Fruit fly (Drosophila melanogaster) whole organism, embryonic: ENCODE measurements around the gene lilli.

ENCODE experiments used
- Atf3 ChIP-seq: fragments of 200-800 bp; sonication (Bioruptor generic); optimal IDR thresholded peaks from 3 replicates; lab custom pipeline; 2016; ENCODE audit warnings: missing biosample characterization, missing genetic modification characterization
- Atf6 ChIP-seq: fragments of 200-800 bp; sonication (Bioruptor generic); IDR thresholded peaks from 2 replicates; pipeline ENCODE4 v1.3.6; 2022; ENCODE audit warnings: missing biosample characterization, missing genetic modification characterization
- Blimp-1 ChIP-seq: fragments of 200-800 bp; sonication (Bioruptor generic); optimal IDR thresholded peaks from 3 replicates; lab custom pipeline; 2018; ENCODE audit warnings: missing biosample characterization, missing genetic modification characterization, mild to moderate bottlenecking, moderate library complexity, missing genetic modification reagents
- CG11093 ChIP-seq: fragments of 200-800 bp; sonication (Bioruptor generic); IDR thresholded peaks from 3 replicates; pipeline ENCODE4 v1.3.6; 2022; ENCODE audit warnings: missing biosample characterization, missing genetic modification characterization
- CG11560 ChIP-seq: fragments of 200-800 bp; sonication (Bioruptor generic); IDR thresholded peaks from 3 replicates; pipeline ENCODE4 v1.3.6; 2022; ENCODE audit warnings: missing biosample characterization, missing genetic modification characterization
- CG12659 ChIP-seq: fragments of 200-800 bp; sonication (Bioruptor generic); optimal IDR thresholded peaks from 3 replicates; lab custom pipeline; 2017; ENCODE audit warnings: mild to moderate bottlenecking, missing biosample characterization, missing genetic modification reagents, missing genetic modification characterization
- CG12744 ChIP-seq: fragments of 200-800 bp; sonication (Bioruptor generic); optimal IDR thresholded peaks from 2 replicates; lab custom pipeline; 2016; ENCODE audit warnings: missing biosample characterization, missing genetic modification characterization
- CG13123 ChIP-seq: fragments of 200-800 bp; sonication (Bioruptor generic); optimal IDR thresholded peaks from 2 replicates; lab custom pipeline; 2016; ENCODE audit warnings: missing biosample characterization, missing genetic modification characterization
- CG15073 ChIP-seq: fragments of 200-800 bp; sonication (Bioruptor generic); optimal IDR thresholded peaks from 2 replicates; lab custom pipeline; 2016; ENCODE audit warnings: missing biosample characterization, missing genetic modification characterization
- CG17385 ChIP-seq: fragments of 200-800 bp; sonication (Bioruptor generic); optimal IDR thresholded peaks from 3 replicates; lab custom pipeline; 2018; ENCODE audit warnings: missing biosample characterization, mild to moderate bottlenecking, missing genetic modification characterization
- CG17568 ChIP-seq: fragments of 200-800 bp; sonication (Bioruptor generic); optimal IDR thresholded peaks from 2 replicates; lab custom pipeline; 2018; ENCODE audit warnings: missing biosample characterization, mild to moderate bottlenecking, missing genetic modification characterization, moderate library complexity
- CG18476 ChIP-seq: fragments of 200-800 bp; sonication (Bioruptor generic); optimal IDR thresholded peaks from 2 replicates; lab custom pipeline; 2016; ENCODE audit warnings: missing biosample characterization, mild to moderate bottlenecking, missing genetic modification characterization
- CG31224 ChIP-seq: fragments of 200-800 bp; sonication (Bioruptor generic); IDR thresholded peaks from 2 replicates; pipeline ENCODE4 v1.3.6; 2022; ENCODE audit warnings: missing biosample characterization, missing genetic modification characterization
- CG34376 ChIP-seq: fragments of 200-800 bp; sonication (Bioruptor generic); optimal IDR thresholded peaks from 2 replicates; lab custom pipeline; 2018; ENCODE audit warnings: missing biosample characterization, mild to moderate bottlenecking, missing genetic modification characterization
- CG4617 ChIP-seq: fragments of 200-800 bp; sonication (Bioruptor generic); optimal IDR thresholded peaks from 3 replicates; lab custom pipeline; 2016; ENCODE audit warnings: missing biosample characterization, missing genetic modification characterization, borderline replicate concordance
- CG5180 ChIP-seq: fragments of 200-800 bp; sonication (Bioruptor generic); optimal IDR thresholded peaks from 3 replicates; lab custom pipeline; 2017; ENCODE audit warnings: missing biosample characterization, missing genetic modification characterization, mild to moderate bottlenecking, moderate library complexity, missing genetic modification reagents
- CG7357 ChIP-seq: fragments of 200-800 bp; sonication (Bioruptor generic); IDR thresholded peaks from 3 replicates; pipeline ENCODE4 v1.3.6; 2022; ENCODE audit warnings: missing biosample characterization, missing genetic modification characterization
- CG7745 ChIP-seq: fragments of 200-800 bp; sonication (Bioruptor generic); optimal IDR thresholded peaks from 2 replicates; lab custom pipeline; 2018; ENCODE audit warnings: missing biosample characterization, mild to moderate bottlenecking, missing genetic modification characterization, moderate library complexity
- CG8089 ChIP-seq: fragments of 200-800 bp; sonication (Bioruptor generic); optimal IDR thresholded peaks from 3 replicates; lab custom pipeline; 2016; ENCODE audit warnings: missing biosample characterization, missing genetic modification characterization
- Dll ChIP-seq: fragments of 200-800 bp; sonication (Bioruptor generic); IDR thresholded peaks from 4 replicates; pipeline ENCODE4 v1.3.6; 2022; ENCODE audit warnings: missing biosample characterization, missing genetic modification characterization; ENCODE audit not compliant: partially characterized antibody
- ERR ChIP-seq: fragments of 200-800 bp; sonication (Bioruptor generic); optimal IDR thresholded peaks from 2 replicates; lab custom pipeline; 2016; ENCODE audit warnings: missing biosample characterization, missing genetic modification characterization
- HHEX ChIP-seq: fragments of 200-800 bp; sonication (Bioruptor generic); optimal IDR thresholded peaks from 3 replicates; lab custom pipeline; 2017; ENCODE audit warnings: missing biosample characterization, mild to moderate bottlenecking, missing genetic modification characterization, missing genetic modification reagents
- HLH3B ChIP-seq: fragments of 200-800 bp; sonication (Bioruptor generic); IDR thresholded peaks from 2 replicates; pipeline ENCODE4 v1.3.6; 2022; ENCODE audit warnings: missing biosample characterization, missing genetic modification characterization
- Hand ChIP-seq: fragments of 200-800 bp; sonication (Bioruptor generic); optimal IDR thresholded peaks from 2 replicates; lab custom pipeline; 2017; ENCODE audit warnings: mild to moderate bottlenecking, missing biosample characterization, missing genetic modification reagents, missing genetic modification characterization
- MESR4 ChIP-seq: fragments of 200-800 bp; sonication (Bioruptor generic); optimal IDR thresholded peaks from 2 replicates; lab custom pipeline; 2018; ENCODE audit warnings: missing biosample characterization, mild to moderate bottlenecking, missing genetic modification characterization, moderate library complexity
- Max ChIP-seq: fragments of 200-800 bp; sonication (Bioruptor generic); optimal IDR thresholded peaks from 2 replicates; lab custom pipeline; 2016; ENCODE audit warnings: missing biosample characterization, mild to moderate bottlenecking, missing genetic modification characterization
- Mes4 ChIP-seq: fragments of 200-800 bp; sonication (Bioruptor generic); optimal IDR thresholded peaks from 2 replicates; lab custom pipeline; 2016; ENCODE audit warnings: missing biosample characterization, missing genetic modification characterization
- Myb ChIP-seq: fragments of 200-800 bp; sonication (Bioruptor generic); optimal IDR thresholded peaks from 2 replicates; lab custom pipeline; 2016; ENCODE audit warnings: missing biosample characterization, missing genetic modification characterization
- Oli ChIP-seq: fragments of 200-800 bp; sonication (Bioruptor generic); optimal IDR thresholded peaks from 2 replicates; lab custom pipeline; 2018; ENCODE audit warnings: missing biosample characterization, mild to moderate bottlenecking, missing genetic modification characterization, moderate library complexity
- bigmax ChIP-seq: fragments of 200-800 bp; sonication (Bioruptor generic); optimal IDR thresholded peaks from 2 replicates; lab custom pipeline; 2018; ENCODE audit warnings: missing biosample characterization, mild to moderate bottlenecking, missing genetic modification characterization
- cato ChIP-seq: fragments of 200-800 bp; sonication (Bioruptor generic); optimal IDR thresholded peaks from 2 replicates; lab custom pipeline; 2016; ENCODE audit warnings: missing biosample characterization, missing genetic modification characterization, borderline replicate concordance
- chinmo ChIP-seq: fragments of 200-800 bp; sonication (Bioruptor generic); IDR thresholded peaks from 4 replicates; pipeline ENCODE4 v1.3.6; 2022; ENCODE audit warnings: missing biosample characterization, missing genetic modification characterization; ENCODE audit not compliant: partially characterized antibody
- chm ChIP-seq: fragments of 200-800 bp; sonication (Bioruptor generic); IDR thresholded peaks from 2 replicates; pipeline ENCODE4 v1.3.6; 2022; ENCODE audit warnings: missing biosample characterization, missing genetic modification characterization
- ci ChIP-seq: fragments of 200-800 bp; sonication (Bioruptor generic); IDR thresholded peaks from 3 replicates; pipeline ENCODE4 v1.3.6; 2022; ENCODE audit warnings: missing biosample characterization, missing genetic modification characterization
- dm ChIP-seq: fragments of 200-800 bp; sonication (Bioruptor generic); optimal IDR thresholded peaks from 3 replicates; lab custom pipeline; 2016; ENCODE audit warnings: missing biosample characterization, missing genetic modification characterization
- exex ChIP-seq: fragments of 200-800 bp; sonication (Bioruptor generic); optimal IDR thresholded peaks from 4 replicates; lab custom pipeline; 2018; ENCODE audit warnings: missing biosample characterization, mild to moderate bottlenecking, missing genetic modification characterization, moderate library complexity
- fru ChIP-seq: fragments of >200 bp; optimal IDR thresholded peaks from 2 replicates; lab custom pipeline; 2017
- fu2 ChIP-seq: fragments of 200-800 bp; sonication (Bioruptor generic); optimal IDR thresholded peaks from 2 replicates; lab custom pipeline; 2016; ENCODE audit warnings: missing biosample characterization, missing genetic modification characterization
- hb ChIP-seq: fragments of 200-800 bp; sonication (Bioruptor generic); IDR thresholded peaks from 3 replicates; pipeline ENCODE4 v1.3.6; 2022; ENCODE audit warnings: missing biosample characterization, missing genetic modification characterization; ENCODE audit not compliant: partially characterized antibody
- knrl ChIP-seq: fragments of 200-800 bp; sonication (Bioruptor generic); IDR thresholded peaks from 3 replicates; pipeline ENCODE4 v1.3.6; 2022; ENCODE audit warnings: missing biosample characterization, missing genetic modification characterization; ENCODE audit not compliant: partially characterized antibody
- nau ChIP-seq: fragments of 200-800 bp; sonication (Bioruptor generic); optimal IDR thresholded peaks from 3 replicates; lab custom pipeline; 2017; ENCODE audit warnings: missing biosample characterization, mild to moderate bottlenecking, missing genetic modification characterization, missing genetic modification reagents
- onecut ChIP-seq: fragments of 200-800 bp; sonication (Bioruptor generic); IDR thresholded peaks from 2 replicates; pipeline ENCODE4 v1.3.6; 2022; ENCODE audit warnings: missing biosample characterization, missing genetic modification characterization
- phol ChIP-seq: fragments of 200-800 bp; sonication (Bioruptor generic); optimal IDR thresholded peaks from 3 replicates; lab custom pipeline; 2018; ENCODE audit warnings: missing biosample characterization, mild to moderate bottlenecking, missing genetic modification characterization, moderate library complexity
- rib ChIP-seq: fragments of 200-800 bp; sonication (Bioruptor generic); IDR thresholded peaks from 2 replicates; pipeline ENCODE4 v1.3.6; 2022; ENCODE audit warnings: missing biosample characterization, missing genetic modification characterization
- sob ChIP-seq: fragments of 200-800 bp; sonication (Bioruptor generic); IDR thresholded peaks from 2 replicates; pipeline ENCODE4 v1.3.6; 2022; ENCODE audit warnings: missing biosample characterization, missing genetic modification characterization
- unpg ChIP-seq: fragments of 200-800 bp; sonication (Bioruptor generic); optimal IDR thresholded peaks from 3 replicates; lab custom pipeline; 2018; ENCODE audit warnings: missing biosample characterization, mild to moderate bottlenecking, missing genetic modification characterization, moderate library complexity
- wek ChIP-seq: fragments of 200-800 bp; sonication (Bioruptor generic); optimal IDR thresholded peaks from 3 replicates; lab custom pipeline; 2018; ENCODE audit warnings: missing biosample characterization, mild to moderate bottlenecking, missing genetic modification characterization, moderate library complexity

lilli gene

DNA sequence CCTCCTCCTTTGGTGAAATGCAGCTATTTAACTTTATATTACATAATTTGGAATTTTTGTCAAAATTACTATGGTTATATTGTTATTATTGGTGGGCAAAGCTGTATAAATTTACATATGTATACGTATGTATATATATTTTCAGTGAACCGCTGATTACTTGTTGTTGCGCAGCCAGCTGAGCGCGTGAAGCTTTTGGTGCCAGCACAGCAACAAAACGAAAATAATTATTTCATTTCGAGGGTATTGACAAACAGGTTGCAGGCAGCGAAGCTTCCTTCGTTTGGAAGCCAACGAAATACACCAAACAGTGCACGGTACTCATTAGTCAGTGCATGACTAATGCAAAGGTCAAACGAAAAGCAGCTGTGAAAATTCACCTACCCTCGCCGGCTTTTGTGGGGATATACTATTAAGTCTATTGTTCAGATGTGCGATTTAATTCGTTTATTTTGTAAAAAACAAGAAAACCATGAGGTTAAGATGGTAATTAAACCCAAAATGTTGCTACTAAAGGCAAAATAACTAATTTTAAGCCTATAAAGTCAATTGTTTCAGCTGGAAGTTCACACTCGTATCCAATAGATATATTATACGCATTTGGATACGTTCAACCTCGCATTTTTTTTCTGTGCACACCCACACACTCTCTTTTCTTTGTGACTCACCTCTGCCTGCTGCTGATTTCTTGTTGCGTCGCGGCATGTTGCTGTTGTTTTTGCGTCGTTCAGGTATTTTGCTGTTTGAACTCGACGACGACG lies 12.6 kb upstream of the lilli start (continued):
- TF ChIP-seq CG11093 (GFP tag; lab: Robert Waterston, UW) (0 out of 3 replicates have a peak, but pooled peaks have one; percentile 38), CG34376 (no peak), Hand (GFP tag; lab: Kevin White, UChicago) (no peak), CG7745 (no peak), MESR4 (no peak), CG12659 (GFP tag; lab: Kevin White, UChicago) (peak; percentile 8), CG18476 (GFP tag; lab: Kevin White, UChicago) (no peak), hb (GFP tag; lab: Robert Waterston, UW) (no peak), CG15073 (GFP tag; lab: Kevin White, UChicago) (no peak), knrl (GFP tag; lab: Robert Waterston, UW) (no peak), CG12744 (GFP tag; lab: Kevin White, UChicago) (no peak), cato (no peak), CG5180 (GFP tag; lab: Kevin White, UChicago) (no peak), phol (tag; lab: Kevin White, UChicago) (no peak), Mes4 (GFP tag; lab: Kevin White, UChicago) (no peak)

dm6 chr2L:2873729-2874127 lies 12.0 kb upstream of the lilli start:
- TF ChIP-seq bigmax (GFP tag; lab: Kevin White, UChicago) = peak; percentile 71
- peak; percentile 68 for TF ChIP-seq dm (GFP tag; lab: Kevin White, UChicago)
- no peak for TF ChIP-seq HHEX (GFP tag; lab: Kevin White, UChicago)
- TF ChIP-seq onecut (GFP tag; lab: Robert Waterston, UW) = peak; percentile 79
- TF ChIP-seq Myb (GFP tag; lab: Kevin White, UChicago) = no peak
- TF ChIP-seq nau = no peak
- TF ChIP-seq HLH3B (GFP tag; lab: Robert Waterston, UW) = 0 out of 2 replicates have a peak, but pooled peaks have one; percentile 2
- peak; percentile 20 for TF ChIP-seq Max (GFP tag; lab: Kevin White, UChicago)
- no peak for TF ChIP-seq Mes4 (GFP tag; lab: Kevin White, UChicago)
- no peak for TF ChIP-seq fru (lab: Kevin White, UChicago)
- TF ChIP-seq CG7357 (GFP tag; lab: Robert Waterston, UW) = no peak
- no peak for TF ChIP-seq Atf3 (GFP tag; lab: Kevin White, UChicago)
- no peak for TF ChIP-seq CG11560
- TF ChIP-seq Atf6 (GFP tag; lab: Robert Waterston, UW) = 0 out of 2 replicates have a peak, but pooled peaks have one; percentile 3

DNA sequence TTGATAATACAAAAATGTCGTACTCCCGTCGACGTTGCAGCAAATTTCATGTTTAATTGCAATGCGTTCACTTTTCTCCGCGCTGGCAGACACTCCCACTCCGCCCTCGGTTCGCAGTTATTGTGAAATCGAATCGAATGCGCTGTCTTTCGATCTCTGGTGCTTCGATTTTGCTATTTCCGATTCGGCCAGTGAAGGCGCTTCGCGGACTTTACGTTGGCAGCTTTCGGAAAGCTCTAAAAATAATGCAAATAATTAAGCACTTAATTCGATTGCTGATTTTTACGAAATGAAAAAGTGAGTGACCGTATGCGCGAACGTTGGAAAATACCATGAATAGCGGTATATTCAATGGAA lies 11.6 kb upstream of the lilli start, which contains the start of gene Ifrd1:
Ifrd1 (minus strand) TSS at position 305 of the 357 bp plus-strand sequence.
- no peak for TF ChIP-seq CG8089 (GFP tag; lab: Kevin White, UChicago)
- TF ChIP-seq CG13123 (GFP tag; lab: Kevin White, UChicago) = no peak
- no peak for TF ChIP-seq wek
- 0 out of 2 replicates have a peak, but pooled peaks have one; percentile 13 for TF ChIP-seq rib (GFP tag; lab: Robert Waterston, UW)
- no peak for TF ChIP-seq Dll (GFP tag; lab: Robert Waterston, UW)
- TF ChIP-seq ci (GFP tag; lab: Robert Waterston, UW) = peak; percentile 5; the same call in 1 of the 3 replicates
- no peak for TF ChIP-seq CG31224 (GFP tag; lab: Robert Waterston, UW)
- no peak for TF ChIP-seq Oli (tag; lab: Kevin White, UChicago)
- TF ChIP-seq chinmo = peak; percentile 38; the same call in 2 of the 4 replicates
- peak; percentile 4 for TF ChIP-seq CG4617
- TF ChIP-seq MESR4 = peak; percentile 82
- TF ChIP-seq CG17568 = peak; percentile 11
- TF ChIP-seq CG17385 (GFP tag; lab: Kevin White, UChicago) = no peak
- no peak for TF ChIP-seq sob (GFP tag; lab: Robert Waterston, UW)
- no peak for TF ChIP-seq ERR
- no peak for TF ChIP-seq unpg (GFP tag; lab: Kevin White, UChicago)
- TF ChIP-seq chm (GFP tag; lab: Robert Waterston, UW) = peak; percentile 62; the same call in 1 of the 2 replicates
- no peak for TF ChIP-seq Blimp-1 (GFP tag; lab: Kevin White, UChicago)
- TF ChIP-seq exex = peak; percentile 29
- no peak for TF ChIP-seq fu2 (GFP tag; lab: Kevin White, UChicago)
